Worm (Caenorhabditis elegans) whole organism, late embryonic: ENCODE data around the gene algn-9.

Source experiments
- ama-1 ChIP-seq: fragments of 150-350 bp; optimal IDR thresholded peaks from 2 replicates; lab custom pipeline; 2014
- dmd-4 ChIP-seq: sonication (generic microtip); optimal IDR thresholded peaks from 2 replicates; lab custom pipeline; 2016; ENCODE audit warnings: borderline replicate concordance, missing genetic modification characterization, missing compliant biosample characterization
- fkh-6 ChIP-seq: sonication (generic microtip); optimal IDR thresholded peaks from 2 replicates; lab custom pipeline; 2016; ENCODE audit warnings: missing genetic modification characterization, missing compliant biosample characterization
- gmeb-2 ChIP-seq: sonication (generic microtip); optimal IDR thresholded peaks from 2 replicates; lab custom pipeline; 2016; ENCODE audit warnings: missing genetic modification characterization, inconsistent platforms, missing compliant biosample characterization
- ref-2 ChIP-seq: sonication (generic microtip); optimal IDR thresholded peaks from 2 replicates; lab custom pipeline; 2016; ENCODE audit warnings: missing genetic modification characterization, missing compliant biosample characterization

DNA sequence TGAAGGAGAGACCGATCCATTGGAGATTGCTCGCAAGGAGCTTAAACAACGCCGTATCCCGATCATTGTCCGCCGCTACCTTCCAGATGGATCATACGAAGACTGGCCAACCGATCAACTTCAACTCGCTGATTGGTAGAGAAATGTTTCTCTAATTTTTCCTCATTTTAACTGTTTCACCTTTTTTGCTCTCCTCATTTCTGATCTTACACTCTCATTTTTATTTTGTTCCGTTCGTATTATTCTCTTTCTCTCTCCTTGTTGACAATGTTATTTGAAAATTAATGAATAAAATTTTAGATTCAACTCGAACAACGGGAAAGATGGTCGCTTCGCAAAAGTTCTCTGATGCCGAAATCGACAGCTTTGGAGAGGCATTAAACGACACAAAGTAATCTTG, 4.5 kb upstream of the algn-9 start, which contains the start of gene dohh-1:
- TF ChIP-seq ref-2 (tag; lab: Kevin White, UChicago), result no peak
- TF ChIP-seq ama-1 (lab: Kevin White, UChicago), result no peak
- TF ChIP-seq dmd-4 (tag; lab: Kevin White, UChicago), result no peak
- TF ChIP-seq gmeb-2 (tag; lab: Kevin White, UChicago), result no peak
- no peak for TF ChIP-seq fkh-6 (tag; lab: Kevin White, UChicago)
